Worm (Caenorhabditis elegans): ENCODE measurements around the gene K08E7.8.
A peak's percentile ranks its signal among the peaks of the same experiment; 100 is the strongest.

Gene K08E7.8

DNA sequence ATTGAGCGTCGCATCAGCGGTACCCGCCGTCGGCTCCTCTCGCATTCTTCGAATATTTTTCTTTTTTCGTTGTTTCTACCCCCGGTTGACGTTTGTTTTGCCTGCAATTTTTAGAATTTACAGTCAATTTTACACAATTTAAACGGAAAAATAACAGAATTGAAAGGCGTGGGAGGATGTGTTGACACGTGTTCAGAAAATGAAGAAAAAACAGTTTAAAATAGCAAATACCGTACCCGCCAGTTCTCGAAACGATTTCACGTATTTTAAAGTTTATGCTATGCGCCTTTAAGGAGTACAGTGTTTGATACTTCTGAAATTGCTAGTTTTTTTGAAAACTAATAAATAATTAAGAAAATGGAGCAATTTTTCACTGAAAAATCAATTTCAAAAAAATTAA, 45.1 kb upstream of the K08E7.8 start, which contains the start of gene ark-1:
Gene ark-1 (minus strand): TSS at position 101 of the 400 bp plus-strand sequence.
- TF ChIP-seq lsl-1 (GFP tag; optimal IDR thresholded peaks at IDR 0.05): peak; percentile 22
- no peak for TF ChIP-seq lin-54 (GFP tag; optimal IDR thresholded peaks at IDR 0.05)
- TF ChIP-seq pbrm-1 (GFP tag; IDR thresholded peaks at IDR 0.05): no peak
- TF ChIP-seq hmg-1.2 (GFP tag; IDR thresholded peaks at IDR 0.05): no peak
- TF ChIP-seq snpc-1.1 (tag; optimal IDR thresholded peaks at IDR 0.05; ENCODE audit: insufficient read depth): no peak
- TF ChIP-seq ceh-40 (GFP tag; IDR thresholded peaks at IDR 0.05): no peak
- TF ChIP-seq ztf-26 (tag; optimal IDR thresholded peaks at IDR 0.05): no peak

- peak; percentile 75; the same call in 1 of the 2 replicates for TF ChIP-seq Y67H2A.10 (GFP tag; conservative IDR thresholded peaks at IDR 0.05)
- TF ChIP-seq lir-1 (GFP tag; conservative IDR thresholded peaks at IDR 0.05): peak; percentile 51; the same call in 1 of the 2 replicates
- 0 out of 2 replicates have a peak, but pooled peaks have one; percentile 8 for TF ChIP-seq Y53G8AR.9 (GFP tag; conservative IDR thresholded peaks at IDR 0.05)
- peak; percentile 82 for TF ChIP-seq Y95B8A.8 (GFP tag; IDR thresholded peaks at IDR 0.05)
- peak; percentile 67 for TF ChIP-seq hsf-1 (GFP tag; IDR thresholded peaks at IDR 0.05)
- TF ChIP-seq ceh-91 (GFP tag; IDR thresholded peaks at IDR 0.05): peak; percentile 87
- TF ChIP-seq madf-10 (tag; optimal IDR thresholded peaks at IDR 0.05): peak; percentile 9
- peak; percentile 21 for TF ChIP-seq dpl-1 (GFP tag; optimal IDR thresholded peaks at IDR 0.05)
- peak; percentile 72 for TF ChIP-seq madf-6 (GFP tag; IDR thresholded peaks at IDR 0.05)
- peak; percentile 99 for TF ChIP-seq attf-3 (GFP tag; conservative IDR thresholded peaks at IDR 0.05)
- TF ChIP-seq pbrm-1 (GFP tag; IDR thresholded peaks at IDR 0.05): peak; percentile 77
- peak; percentile 26 for TF ChIP-seq efl-1 (GFP tag; optimal IDR thresholded peaks at IDR 0.05)
- TF ChIP-seq attf-6 (GFP tag; IDR thresholded peaks at IDR 0.05): peak; percentile 83
- peak; percentile 96 for TF ChIP-seq D2030.7 (GFP tag; IDR thresholded peaks at IDR 0.05)
- TF ChIP-seq egrh-3 (GFP tag; IDR thresholded peaks at IDR 0.05): 0 out of 2 replicates have a peak, but pooled peaks have one; percentile 61
- TF ChIP-seq snpc-4 (GFP tag; optimal IDR thresholded peaks at IDR 0.05): peak; percentile 34
- TF ChIP-seq snpc-4 (tag; optimal IDR thresholded peaks at IDR 0.05): peak in 1 of 4 experiments; percentile 43
- TF ChIP-seq ztf-28 (GFP tag; IDR thresholded peaks at IDR 0.05): peak; percentile 93
- TF ChIP-seq lsl-1 (GFP tag; optimal IDR thresholded peaks at IDR 0.05): peak; percentile 51
- TF ChIP-seq rcor-1 (GFP tag; IDR thresholded peaks at IDR 0.05): peak; percentile 82
- peak; percentile 54 for TF ChIP-seq F33H1.4 (GFP tag; IDR thresholded peaks at IDR 0.05)
- TF ChIP-seq B0019.2 (GFP tag; conservative IDR thresholded peaks at IDR 0.05): peak; percentile 70
- peak; percentile 21 for TF ChIP-seq lin-54 (GFP tag; optimal IDR thresholded peaks at IDR 0.05)
- peak; percentile 37 for TF ChIP-seq madf-8 (GFP tag; conservative IDR thresholded peaks at IDR 0.05)
- TF ChIP-seq bed-2 (GFP tag; IDR thresholded peaks at IDR 0.05): peak; percentile 58; the same call in 1 of the 2 replicates
- peak; percentile 98 for TF ChIP-seq ceh-100 (GFP tag; IDR thresholded peaks at IDR 0.05)
- peak; percentile 63 for TF ChIP-seq mcd-1 (GFP tag; IDR thresholded peaks at IDR 0.05)
- peak; percentile 36 for TF ChIP-seq F49E8.2 (tag; optimal IDR thresholded peaks at IDR 0.05; ENCODE audit: insufficient read depth)
- TF ChIP-seq bed-1 (GFP tag; IDR thresholded peaks at IDR 0.05): 0 out of 2 replicates have a peak, but pooled peaks have one; percentile 27
- peak; percentile 25 for TF ChIP-seq athp-1 (tag; optimal IDR thresholded peaks at IDR 0.05)
These were observed 35.7 kb upstream of the K08E7.8 start for ce11 chrIV:12621483-12622078.

ce11 chrIV:12620921-12621320, 35.1 kb upstream of the K08E7.8 start:
- no peak for TF ChIP-seq lir-1 (GFP tag; conservative IDR thresholded peaks at IDR 0.05)

All from whole organism, young adult.